Worm (Caenorhabditis elegans): ENCODE data around the gene glb-6.

glb-6 gene

DNA sequence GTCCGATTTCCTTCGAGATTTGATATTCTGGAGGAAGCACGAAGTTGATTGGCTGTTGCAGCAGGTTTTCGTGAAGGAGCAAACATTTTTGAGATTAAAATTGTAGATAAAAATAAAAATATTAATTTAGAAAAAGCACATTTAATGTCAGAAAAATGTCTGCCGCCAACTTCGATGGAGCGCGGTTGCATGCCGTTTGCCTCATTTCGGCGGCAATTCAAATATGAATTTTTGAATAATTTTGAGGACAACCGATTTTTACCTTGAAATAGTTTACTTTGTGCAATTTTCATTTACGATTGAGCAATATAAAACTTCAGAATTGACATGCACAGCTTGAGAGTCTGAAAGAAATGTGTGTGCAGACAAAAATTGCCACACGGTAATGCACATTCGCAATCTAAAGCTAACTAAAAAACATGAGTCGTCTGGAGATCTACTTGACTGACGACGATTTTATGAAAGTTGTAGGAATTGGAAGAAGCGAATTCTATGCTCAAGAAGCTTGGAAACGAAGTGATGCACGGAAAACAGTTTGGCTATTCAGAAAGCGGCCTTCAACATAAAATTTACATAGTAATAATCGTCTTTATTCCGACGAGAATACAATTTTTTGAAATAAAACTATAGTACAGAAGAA lies 26.2 kb upstream of the glb-6 start, which contains the start of gene zhit-1:
Gene zhit-1 (minus strand): TSS at position 161 of the 640 bp plus-strand sequence.
- no peak for TF ChIP-seq tbx-7 (tag; optimal IDR thresholded peaks at IDR 0.05)
- no peak for TF ChIP-seq che-1 (tag; optimal IDR thresholded peaks at IDR 0.05)
- TF ChIP-seq npax-4 (tag; optimal IDR thresholded peaks at IDR 0.05): no peak
- TF ChIP-seq ceh-2 (tag; optimal IDR thresholded peaks at IDR 0.05): no peak
- no peak for TF ChIP-seq madf-2 (tag; optimal IDR thresholded peaks at IDR 0.05)
- TF ChIP-seq lim-6 (tag; optimal IDR thresholded peaks at IDR 0.05): no peak

DNA sequence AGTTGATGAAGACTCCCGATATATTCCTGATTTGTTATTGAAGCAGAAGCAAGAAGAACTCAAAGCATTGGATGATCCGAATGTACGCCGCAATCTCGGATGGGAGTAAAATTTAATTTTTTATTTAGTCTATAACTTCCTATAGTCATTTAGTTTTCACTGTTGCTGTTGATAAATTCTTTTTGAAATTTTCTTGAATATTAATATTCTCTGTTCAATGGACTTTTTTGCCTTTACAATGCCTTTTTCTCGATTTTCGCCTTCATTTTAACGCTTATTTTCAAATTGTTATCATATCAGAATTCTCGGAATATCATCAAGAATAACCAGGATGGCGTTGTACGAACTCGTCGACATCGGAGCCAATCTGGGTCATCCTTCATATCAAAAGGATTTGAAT lies 24.0 kb upstream of the glb-6 start, which contains the start of gene crn-2:
Gene crn-2 (plus strand): TSS at position 301 of the 400 bp plus-strand sequence.
- TF ChIP-seq zip-5 (tag; optimal IDR thresholded peaks at IDR 0.05) (no peak), pros-1 (tag; optimal IDR thresholded peaks at IDR 0.05) (no peak), ceh-45 (GFP tag; IDR thresholded peaks at IDR 0.05) (no peak), pqm-1 (tag; optimal IDR thresholded peaks at IDR 0.05) (no peak), unc-55 (GFP tag; optimal IDR thresholded peaks at IDR 0.05) (no peak), K02D7.2 (tag; optimal IDR thresholded peaks at IDR 0.05) (no peak), pha-4 (tag; optimal IDR thresholded peaks at IDR 0.05) (no peak), ceh-9 (tag; optimal IDR thresholded peaks at IDR 0.05) (no peak), ztf-16 (tag; optimal IDR thresholded peaks at IDR 0.05) (no peak), pag-3 (tag; optimal IDR thresholded peaks at IDR 0.05; ENCODE audit: borderline replicate concordance) (no peak), T23F11.4 (GFP tag; optimal IDR thresholded peaks at IDR 0.05) (no peak), F13H6.1 (tag; optimal IDR thresholded peaks at IDR 0.05) (no peak), ceh-14 (tag; optimal IDR thresholded peaks at IDR 0.05) (no peak), pha-2 (tag; optimal IDR thresholded peaks at IDR 0.05) (no peak), npax-4 (tag; optimal IDR thresholded peaks at IDR 0.05) (no peak), ceh-19 (GFP tag; optimal IDR thresholded peaks at IDR 0.05) (no peak)

- no peak for TF ChIP-seq C38D4.7 (GFP tag; optimal IDR thresholded peaks at IDR 0.05)
- no peak for TF ChIP-seq hlh-8 (tag; optimal IDR thresholded peaks at IDR 0.05)
- no peak for TF ChIP-seq gmeb-2 (tag; optimal IDR thresholded peaks at IDR 0.05)
- no peak for TF ChIP-seq F13H6.1 (tag; optimal IDR thresholded peaks at IDR 0.05)
- TF ChIP-seq zip-5 (tag; optimal IDR thresholded peaks at IDR 0.05): no peak
- TF ChIP-seq unc-55 (GFP tag; optimal IDR thresholded peaks at IDR 0.05): no peak
- no peak for TF ChIP-seq pros-1 (tag; optimal IDR thresholded peaks at IDR 0.05)
- no peak for TF ChIP-seq ceh-30 (tag; optimal IDR thresholded peaks at IDR 0.05)
- TF ChIP-seq ttx-3 (tag; optimal IDR thresholded peaks at IDR 0.05): no peak
Observed at ce11 chrV:5593406-5593805, 23.1 kb upstream of the glb-6 start, which contains the start of gene mrpl-48. TSS of gene mrpl-48 (plus strand) at chrV:5593706.

ce11 chrV:5592323-5592722 lies 22.0 kb upstream of the glb-6 start, which contains the start of gene vps-37:
TSS of gene vps-37 (plus strand) at chrV:5592700.
- no peak for TF ChIP-seq elt-4 (tag; optimal IDR thresholded peaks at IDR 0.05)
- TF ChIP-seq dve-1 (tag; optimal IDR thresholded peaks at IDR 0.05): no peak
- peak; percentile 3 for TF ChIP-seq zip-5 (tag; optimal IDR thresholded peaks at IDR 0.05)
- TF ChIP-seq C08G9.2 (tag; optimal IDR thresholded peaks at IDR 0.05): no peak
- TF ChIP-seq mec-3 (tag; optimal IDR thresholded peaks at IDR 0.05; ENCODE audit: borderline replicate concordance): no peak
- no peak for TF ChIP-seq F13H6.1 (tag; optimal IDR thresholded peaks at IDR 0.05)
- TF ChIP-seq fkh-10 (GFP tag; optimal IDR thresholded peaks at IDR 0.05): no peak
- peak; percentile 35 for TF ChIP-seq ceh-48 (tag; optimal IDR thresholded peaks at IDR 0.05)
- peak; percentile 8 for TF ChIP-seq ceh-34 (tag; optimal IDR thresholded peaks at IDR 0.05)
- peak; percentile 57 for TF ChIP-seq unc-55 (GFP tag; optimal IDR thresholded peaks at IDR 0.05)
- TF ChIP-seq hlh-8 (tag; optimal IDR thresholded peaks at IDR 0.05): no peak
- peak; percentile 90 for TF ChIP-seq unc-42 (tag; optimal IDR thresholded peaks at IDR 0.05)
- TF ChIP-seq nhr-11 (tag; optimal IDR thresholded peaks at IDR 0.05): no peak
- TF ChIP-seq ceh-30 (tag; optimal IDR thresholded peaks at IDR 0.05): peak; percentile 44
- peak; percentile 61 for TF ChIP-seq pax-1 (tag; optimal IDR thresholded peaks at IDR 0.05)
- peak; percentile 36 for TF ChIP-seq ceh-14 (tag; optimal IDR thresholded peaks at IDR 0.05)
- no peak for TF ChIP-seq C38D4.7 (GFP tag; optimal IDR thresholded peaks at IDR 0.05)
- TF ChIP-seq unc-3 (GFP tag; conservative IDR thresholded peaks at IDR 0.05): no peak
- peak; percentile 47 for TF ChIP-seq unc-3 (tag; optimal IDR thresholded peaks at IDR 0.05)
- TF ChIP-seq elt-2 (tag; optimal IDR thresholded peaks at IDR 0.05): peak; percentile 27
- peak; percentile 2 for TF ChIP-seq K02D7.2 (tag; optimal IDR thresholded peaks at IDR 0.05)
- TF ChIP-seq ceh-45 (GFP tag; IDR thresholded peaks at IDR 0.05): no peak
- peak; percentile 19 for TF ChIP-seq madf-2 (tag; optimal IDR thresholded peaks at IDR 0.05)
- no peak for TF ChIP-seq eyg-1 (tag; optimal IDR thresholded peaks at IDR 0.05)
- no peak for TF ChIP-seq pha-2 (tag; optimal IDR thresholded peaks at IDR 0.05)
- TF ChIP-seq nfya-1 (tag; optimal IDR thresholded peaks at IDR 0.05): peak; percentile 59
- no peak for TF ChIP-seq gmeb-2 (tag; optimal IDR thresholded peaks at IDR 0.05)
- no peak for TF ChIP-seq ztf-16 (tag; optimal IDR thresholded peaks at IDR 0.05)
- peak; percentile 58 for TF ChIP-seq ceh-31 (tag; optimal IDR thresholded peaks at IDR 0.05)
- TF ChIP-seq ceh-9 (tag; optimal IDR thresholded peaks at IDR 0.05): no peak
- TF ChIP-seq pqm-1 (tag; optimal IDR thresholded peaks at IDR 0.05): no peak
- no peak for TF ChIP-seq K09A11.1 (tag; optimal IDR thresholded peaks at IDR 0.05; ENCODE audit: insufficient read depth)
